Worm (Caenorhabditis elegans) whole organism, L4 larva: Measurements from ENCODE around the gene madf-8.

Experiments used
- F49E8.2 ChIP-seq: sonication (generic microtip); optimal IDR thresholded peaks from 2 replicates; lab custom pipeline; 2016; ENCODE audit warnings: missing compliant biosample characterization, mild to moderate bottlenecking, missing genetic modification characterization, borderline replicate concordance
- ceh-28 ChIP-seq: fragments of 150-350 bp; optimal IDR thresholded peaks from 2 replicates; lab custom pipeline; 2014; ENCODE audit warnings: missing biosample characterization, missing genetic modification reagents, missing genetic modification characterization
- cey-2 ChIP-seq: sonication (generic microtip); optimal IDR thresholded peaks from 3 replicates; lab custom pipeline; 2017; ENCODE audit warnings: missing genetic modification characterization, mild to moderate bottlenecking, missing compliant biosample characterization, antibody characterized with exemption, borderline replicate concordance; ENCODE audit not compliant: insufficient read depth
- egl-27 ChIP-seq: sonication (generic microtip); optimal IDR thresholded peaks from 3 replicates; lab custom pipeline; 2017; ENCODE audit warnings: missing biosample characterization, missing genetic modification reagents, missing genetic modification characterization
- lin-13 ChIP-seq: fragments of 150-350 bp; optimal IDR thresholded peaks from 2 replicates; lab custom pipeline; 2014; ENCODE audit warnings: missing biosample characterization, missing genetic modification reagents, missing genetic modification characterization
- mdl-1 ChIP-seq, 2 experiments: fragments of 150-350 bp in 1 of 2; sonication (generic microtip) in 1 of 2; optimal IDR thresholded peaks; 2 replicates each; lab custom pipeline; 2014 to 2017; ENCODE audit warnings: missing biosample characterization in 2 of 2, missing genetic modification characterization in 2 of 2
- mdt-29 ChIP-seq: fragments of 200-800 bp; sonication (Bioruptor generic); IDR thresholded peaks from 2 replicates; pipeline ENCODE4 v1.3.6; 2022; ENCODE audit warnings: missing genetic modification reagents, missing genetic modification characterization, missing compliant biosample characterization
- nhr-76 ChIP-seq: fragments of 150-350 bp; optimal IDR thresholded peaks from 2 replicates; lab custom pipeline; 2014; ENCODE audit warnings: missing biosample characterization, missing genetic modification characterization
- nhr-77 ChIP-seq: fragments of 150-350 bp; optimal IDR thresholded peaks from 2 replicates; lab custom pipeline; 2014; ENCODE audit warnings: missing biosample characterization, missing genetic modification characterization
- snpc-4 ChIP-seq: fragments of 150-350 bp; optimal IDR thresholded peaks from 2 replicates; lab custom pipeline; 2014; ENCODE audit warnings: missing biosample characterization, missing genetic modification characterization
- unc-39 ChIP-seq: sonication (generic microtip); optimal IDR thresholded peaks from 2 replicates; lab custom pipeline; 2017; ENCODE audit warnings: missing biosample characterization, missing genetic modification characterization
- zfp-3 ChIP-seq: fragments of 200-800 bp; sonication (Bioruptor generic); conservative IDR thresholded peaks from 2 replicates; pipeline ENCODE4 v1.3.6; 2022; ENCODE audit warnings: missing genetic modification reagents, missing genetic modification characterization, missing compliant biosample characterization
- ztf-11 ChIP-seq: fragments of 150-350 bp; optimal IDR thresholded peaks from 2 replicates; lab custom pipeline; 2014; ENCODE audit warnings: missing biosample characterization, missing genetic modification characterization

ce11 chrIII:3637251-3637989 lies 13.2 kb downstream of the madf-8 start:
- TF ChIP-seq nhr-77 (tag; lab: Kevin White, UChicago) (no peak), zfp-3 (GFP tag; lab: Robert Waterston, UW) (no peak), unc-39 (tag; lab: Kevin White, UChicago) (no peak), nhr-76 (tag; lab: Kevin White, UChicago) (no peak), mdl-1 (tag; optimal IDR thresholded peaks at IDR 0.05; lab: Kevin White, UChicago) (peak in 1 of 2 experiments; percentile 57), snpc-4 (tag; lab: Kevin White, UChicago) (no peak), mdt-29 (no peak), ceh-28 (no peak), lin-13 (no peak), ztf-11 (tag; lab: Kevin White, UChicago) (no peak), cey-2 (tag; lab: Kevin White, UChicago) (no peak), F49E8.2 (tag; lab: Kevin White, UChicago) (no peak), egl-27 (tag; lab: Kevin White, UChicago) (no peak)
